Fruit fly (Drosophila melanogaster): Measurements from ENCODE around the gene CG4375.

CG4375 gene

DNA sequence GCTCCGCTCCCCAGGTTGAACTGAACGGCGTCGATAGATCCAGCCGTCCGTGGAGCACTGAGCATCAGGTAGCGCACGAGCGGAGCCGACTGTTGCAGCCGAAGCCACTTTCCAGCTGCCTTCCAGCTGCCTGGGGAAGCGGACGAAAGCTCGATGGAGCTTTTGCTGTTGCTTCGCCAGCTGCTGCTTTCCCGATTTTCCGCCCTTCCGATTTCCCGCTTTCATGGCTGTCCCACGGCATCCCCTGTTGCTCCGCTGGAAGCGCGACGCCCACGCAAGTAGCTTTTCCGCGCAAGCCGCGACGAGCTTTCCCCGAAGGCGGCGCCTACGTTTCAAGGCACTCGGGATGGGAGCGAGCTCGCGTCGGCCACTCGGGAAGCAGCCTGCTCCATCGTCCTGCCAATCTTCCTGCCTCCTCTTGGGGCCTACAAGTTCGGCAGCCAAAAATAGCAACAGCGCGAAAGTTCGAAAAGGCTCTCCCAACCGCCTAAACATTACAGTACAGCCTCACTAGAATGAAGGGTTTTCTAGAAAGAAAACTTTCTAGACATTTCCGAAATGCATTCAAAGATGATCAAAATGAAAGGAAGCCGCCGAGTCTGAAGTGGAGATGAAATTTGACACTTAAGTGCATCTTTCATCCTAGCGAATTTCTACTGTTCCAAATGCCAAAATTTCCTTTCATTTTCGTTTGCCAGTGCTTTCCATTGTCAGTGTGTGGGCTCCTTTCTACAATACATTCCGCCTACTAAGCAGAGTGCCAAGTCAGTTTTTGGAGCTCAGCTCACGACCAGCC is 16.7 kb upstream of the CG4375 start (continued):
- TF ChIP-seq Hr39 (optimal IDR thresholded peaks at IDR 0.05), result no peak
- TF ChIP-seq chif (GFP tag; optimal IDR thresholded peaks at IDR 0.05), result no peak
- TF ChIP-seq CoRest (tag; optimal IDR thresholded peaks at IDR 0.05), result no peak
- TF ChIP-seq Kr (GFP tag; optimal IDR thresholded peaks at IDR 0.05), result no peak
- TF ChIP-seq hkb (optimal IDR thresholded peaks at IDR 0.05), result no peak
- no peak for TF ChIP-seq hkb (GFP tag; IDR thresholded peaks at IDR 0.05)
- TF ChIP-seq CG18764 (GFP tag; optimal IDR thresholded peaks at IDR 0.05), result no peak
- TF ChIP-seq CG17385 (GFP tag; optimal IDR thresholded peaks at IDR 0.05), result peak; percentile 29
- no peak for TF ChIP-seq CG8765 (GFP tag; IDR thresholded peaks at IDR 0.05)
- TF ChIP-seq CG18476 (GFP tag; optimal IDR thresholded peaks at IDR 0.05), result no peak
- TF ChIP-seq Oaz (GFP tag; IDR thresholded peaks at IDR 0.05), result no peak
- TF ChIP-seq bowl (GFP tag; IDR thresholded peaks at IDR 0.05), result no peak
- TF ChIP-seq zen (tag; optimal IDR thresholded peaks at IDR 0.05), result no peak
- TF ChIP-seq CG13624 (GFP tag; optimal IDR thresholded peaks at IDR 0.05), result no peak
- TF ChIP-seq CG13894 (tag; optimal IDR thresholded peaks at IDR 0.05), result peak; percentile 71
- TF ChIP-seq CG15696 (tag; optimal IDR thresholded peaks at IDR 0.05), result no peak
- TF ChIP-seq CG3065 (GFP tag; optimal IDR thresholded peaks at IDR 0.05), result no peak
- TF ChIP-seq caup (GFP tag; optimal IDR thresholded peaks at IDR 0.05; ENCODE audit: severe bottlenecking), result peak; percentile 31
- 0 out of 2 replicates have a peak, but pooled peaks have one; percentile 12 for TF ChIP-seq amos (GFP tag; IDR thresholded peaks at IDR 0.05; ENCODE audit: partially characterized antibody)
- TF ChIP-seq Chrac-16 (GFP tag; optimal IDR thresholded peaks at IDR 0.05), result no peak
- no peak for TF ChIP-seq CG43689 (GFP tag; IDR thresholded peaks at IDR 0.05)
- no peak for TF ChIP-seq so (GFP tag; IDR thresholded peaks at IDR 0.05)
- TF ChIP-seq CG9876 (GFP tag; optimal IDR thresholded peaks at IDR 0.05), result no peak
- TF ChIP-seq tll (GFP tag; optimal IDR thresholded peaks at IDR 0.05), result no peak
- no peak for TF ChIP-seq CG13287 (GFP tag; IDR thresholded peaks at IDR 0.05; ENCODE audit: partially characterized antibody)
- no peak for TF ChIP-seq CG2712 (tag; optimal IDR thresholded peaks at IDR 0.05)
- TF ChIP-seq tin (GFP tag; optimal IDR thresholded peaks at IDR 0.05), result no peak
- TF ChIP-seq otp (GFP tag; IDR thresholded peaks at IDR 0.05), result no peak
- TF ChIP-seq Dbx (GFP tag; IDR thresholded peaks at IDR 0.05), result peak; percentile 62; the same call in 2 of the 3 replicates
- TF ChIP-seq CG7987 (GFP tag; optimal IDR thresholded peaks at IDR 0.05), result no peak
- peak; percentile 10; the same call in 1 of the 2 replicates for TF ChIP-seq CG32772 (GFP tag; IDR thresholded peaks at IDR 0.05)
- no peak for TF ChIP-seq Dfd (GFP tag; optimal IDR thresholded peaks at IDR 0.05)
- TF ChIP-seq mirr (GFP tag; optimal IDR thresholded peaks at IDR 0.05), result no peak
- TF ChIP-seq CG12659 (GFP tag; optimal IDR thresholded peaks at IDR 0.05), result no peak
- TF ChIP-seq knrl (GFP tag; IDR thresholded peaks at IDR 0.05; ENCODE audit: partially characterized antibody), result no peak
- no peak for TF ChIP-seq C15 (GFP tag; IDR thresholded peaks at IDR 0.05)
- no peak for TF ChIP-seq Gsc (GFP tag; IDR thresholded peaks at IDR 0.05)
- TF ChIP-seq hb (GFP tag; IDR thresholded peaks at IDR 0.05; ENCODE audit: partially characterized antibody), result no peak
- TF ChIP-seq YL-1 (GFP tag; optimal IDR thresholded peaks at IDR 0.05), result no peak
- TF ChIP-seq gfzf (GFP tag; optimal IDR thresholded peaks at IDR 0.05), result no peak
- no peak for TF ChIP-seq cg (GFP tag; optimal IDR thresholded peaks at IDR 0.05)
- no peak for TF ChIP-seq CG8359 (GFP tag; optimal IDR thresholded peaks at IDR 0.05; ENCODE audit: borderline replicate concordance)
- TF ChIP-seq Optix (GFP tag; IDR thresholded peaks at IDR 0.05), result no peak
- TF ChIP-seq CG11695 (GFP tag; IDR thresholded peaks at IDR 0.05), result no peak
- peak; percentile 8 for TF ChIP-seq tio (GFP tag; optimal IDR thresholded peaks at IDR 0.05)
- no peak for TF ChIP-seq CG3838 (GFP tag; optimal IDR thresholded peaks at IDR 0.05)
- TF ChIP-seq Deaf1 (tag; optimal IDR thresholded peaks at IDR 0.05), result peak; percentile 96
- no peak for TF ChIP-seq sima (GFP tag; optimal IDR thresholded peaks at IDR 0.05)
- TF ChIP-seq pb (GFP tag; optimal IDR thresholded peaks at IDR 0.05), result no peak
- TF ChIP-seq CG16813 (GFP tag; IDR thresholded peaks at IDR 0.05; ENCODE audit: partially characterized antibody), result no peak

Measured in whole organism, embryonic.